Fruit fly (Drosophila melanogaster) whole organism, embryonic: Measurements from ENCODE around the gene CG2931.
A peak's percentile ranks its signal among the peaks of the same experiment; 100 is the strongest.

Source experiments
- ATbp ChIP-seq: fragments of 200-800 bp; sonication (Bioruptor generic); optimal IDR thresholded peaks from 2 replicates; lab custom pipeline; 2017; ENCODE audit warnings: missing biosample characterization, mild to moderate bottlenecking, missing genetic modification characterization, missing genetic modification reagents
- Abd-B ChIP-seq: fragments of 200-800 bp; sonication (Bioruptor generic); optimal IDR thresholded peaks from 2 replicates; lab custom pipeline; 2018; ENCODE audit warnings: missing biosample characterization, mild to moderate bottlenecking, missing genetic modification characterization, moderate library complexity
- CG10267 ChIP-seq: fragments of 200-800 bp; sonication (Bioruptor generic); optimal IDR thresholded peaks from 2 replicates; lab custom pipeline; 2018; ENCODE audit warnings: missing biosample characterization, mild to moderate bottlenecking, missing genetic modification characterization, moderate library complexity
- CG10654 ChIP-seq: fragments of 200-800 bp; sonication (Bioruptor generic); optimal IDR thresholded peaks from 2 replicates; lab custom pipeline; 2016; ENCODE audit warnings: missing biosample characterization, missing genetic modification characterization
- CG12104 ChIP-seq: fragments of 200-800 bp; sonication (Bioruptor generic); optimal IDR thresholded peaks from 3 replicates; lab custom pipeline; 2016; ENCODE audit warnings: missing biosample characterization, missing genetic modification characterization
- CG1233 ChIP-seq: fragments of 200-800 bp; sonication (Bioruptor generic); optimal IDR thresholded peaks from 4 replicates; lab custom pipeline; 2018; ENCODE audit warnings: missing biosample characterization, mild to moderate bottlenecking, missing genetic modification characterization
- CG12769 ChIP-seq: fragments of 200-800 bp; sonication (Bioruptor generic); optimal IDR thresholded peaks from 2 replicates; lab custom pipeline; 2019; ENCODE audit warnings: missing biosample characterization, mild to moderate bottlenecking, missing genetic modification characterization, moderate library complexity
- CG13624 ChIP-seq: fragments of 200-800 bp; sonication (Bioruptor generic); optimal IDR thresholded peaks from 2 replicates; lab custom pipeline; 2016; ENCODE audit warnings: missing biosample characterization, missing genetic modification characterization
- CG14050 ChIP-seq: fragments of 200-800 bp; sonication (Bioruptor generic); IDR thresholded peaks from 3 replicates; pipeline ENCODE4 v1.3.6; 2022; ENCODE audit warnings: missing biosample characterization, missing genetic modification characterization
- CG16813 ChIP-seq: fragments of 200-800 bp; sonication (Bioruptor generic); IDR thresholded peaks from 3 replicates; pipeline ENCODE4 v1.3.6; 2022; ENCODE audit warnings: missing biosample characterization, missing genetic modification characterization; ENCODE audit not compliant: partially characterized antibody
- CG17328 ChIP-seq: fragments of 200-800 bp; sonication (Bioruptor generic); IDR thresholded peaks from 2 replicates; pipeline ENCODE4 v1.3.6; 2022; ENCODE audit warnings: missing biosample characterization, missing genetic modification characterization
- CG17359 ChIP-seq: fragments of 200-800 bp; sonication (Bioruptor generic); optimal IDR thresholded peaks from 3 replicates; lab custom pipeline; 2018; ENCODE audit warnings: missing biosample characterization, mild to moderate bottlenecking, missing genetic modification characterization, moderate library complexity
- CG18599 ChIP-seq: fragments of 200-800 bp; sonication (Bioruptor generic); optimal IDR thresholded peaks from 3 replicates; lab custom pipeline; 2017; ENCODE audit warnings: missing biosample characterization, missing genetic modification characterization, mild to moderate bottlenecking, moderate library complexity, missing genetic modification reagents
- CG3065 ChIP-seq: fragments of 200-800 bp; sonication (Bioruptor generic); optimal IDR thresholded peaks from 2 replicates; lab custom pipeline; 2016; ENCODE audit warnings: missing biosample characterization, missing genetic modification characterization
- CG31388 ChIP-seq: fragments of 200-800 bp; sonication (Bioruptor generic); optimal IDR thresholded peaks from 2 replicates; lab custom pipeline; 2016; ENCODE audit warnings: missing biosample characterization, missing genetic modification characterization
- CG31441 ChIP-seq: fragments of 200-800 bp; sonication (Bioruptor generic); IDR thresholded peaks from 2 replicates; pipeline ENCODE4 v1.3.6; 2022; ENCODE audit warnings: missing biosample characterization, missing genetic modification characterization
- CG4730 ChIP-seq: fragments of 200-800 bp; sonication (Bioruptor generic); IDR thresholded peaks from 2 replicates; pipeline ENCODE4 v1.3.6; 2022; ENCODE audit warnings: missing biosample characterization, missing genetic modification characterization
- CG4820 ChIP-seq: fragments of 200-800 bp; sonication (Bioruptor generic); optimal IDR thresholded peaks from 3 replicates; lab custom pipeline; 2016; ENCODE audit warnings: missing biosample characterization, missing genetic modification characterization
- CG6854 ChIP-seq: fragments of 200-800 bp; sonication (Bioruptor generic); optimal IDR thresholded peaks from 3 replicates; lab custom pipeline; 2017; ENCODE audit warnings: missing biosample characterization, mild to moderate bottlenecking, missing genetic modification characterization
- CG7745 ChIP-seq: fragments of 200-800 bp; sonication (Bioruptor generic); optimal IDR thresholded peaks from 2 replicates; lab custom pipeline; 2018; ENCODE audit warnings: missing biosample characterization, mild to moderate bottlenecking, missing genetic modification characterization, moderate library complexity
- CG8089 ChIP-seq: fragments of 200-800 bp; sonication (Bioruptor generic); optimal IDR thresholded peaks from 3 replicates; lab custom pipeline; 2016; ENCODE audit warnings: missing biosample characterization, missing genetic modification characterization
- CG8359 ChIP-seq: fragments of 200-800 bp; sonication (Bioruptor generic); optimal IDR thresholded peaks from 2 replicates; lab custom pipeline; 2017; ENCODE audit warnings: missing biosample characterization, mild to moderate bottlenecking, missing genetic modification characterization, borderline replicate concordance
- CG9817 ChIP-seq: fragments of 200-800 bp; sonication (Bioruptor generic); optimal IDR thresholded peaks from 2 replicates; lab custom pipeline; 2018; ENCODE audit warnings: missing biosample characterization, mild to moderate bottlenecking, missing genetic modification characterization, moderate library complexity
- Camta ChIP-seq: fragments of 200-800 bp; sonication (Bioruptor generic); optimal IDR thresholded peaks from 2 replicates; lab custom pipeline; 2016; ENCODE audit warnings: missing biosample characterization, missing genetic modification characterization
- Dref ChIP-seq: fragments of 200-800 bp; sonication (Bioruptor generic); IDR thresholded peaks from 2 replicates; pipeline ENCODE4 v1.3.6; 2022; ENCODE audit warnings: missing biosample characterization, missing genetic modification characterization
- E2f1 ChIP-seq: fragments of 200-800 bp; sonication (Bioruptor generic); IDR thresholded peaks from 2 replicates; pipeline ENCODE4 v1.3.6; 2022; ENCODE audit warnings: missing biosample characterization, missing genetic modification characterization
- Eip74EF ChIP-seq, 2 experiments: fragments of 200-800 bp in 1 of 2; fragments of >200 bp in 1 of 2; sonication (Bioruptor generic) in 1 of 2; optimal IDR thresholded peaks; 2 replicates each; lab custom pipeline; 2017 to 2019; ENCODE audit warnings: missing biosample characterization in 2 of 2, missing genetic modification characterization in 2 of 2, mild to moderate bottlenecking in 1 of 2, moderate library complexity in 1 of 2
- Fer1 ChIP-seq: fragments of 200-800 bp; sonication (Bioruptor generic); optimal IDR thresholded peaks from 2 replicates; lab custom pipeline; 2017; ENCODE audit warnings: missing biosample characterization, mild to moderate bottlenecking, missing genetic modification characterization
- Gug ChIP-seq: fragments of 200-800 bp; sonication (Bioruptor generic); IDR thresholded peaks from 4 replicates; pipeline ENCODE4 v1.3.6; 2022; ENCODE audit warnings: missing biosample characterization, missing genetic modification characterization
- H2.0 ChIP-seq: fragments of 200-800 bp; sonication (Bioruptor generic); IDR thresholded peaks from 2 replicates; pipeline ENCODE4 v1.3.6; 2022; ENCODE audit warnings: missing biosample characterization, missing genetic modification characterization
- Hand ChIP-seq: fragments of 200-800 bp; sonication (Bioruptor generic); optimal IDR thresholded peaks from 2 replicates; lab custom pipeline; 2017; ENCODE audit warnings: mild to moderate bottlenecking, missing biosample characterization, missing genetic modification reagents, missing genetic modification characterization
- Mrtf ChIP-seq: fragments of 200-800 bp; sonication (Bioruptor generic); IDR thresholded peaks from 3 replicates; pipeline ENCODE4 v1.3.6; 2022; ENCODE audit warnings: missing biosample characterization, missing genetic modification characterization
- NC2β ChIP-seq: fragments of 200-800 bp; sonication (Bioruptor generic); optimal IDR thresholded peaks from 2 replicates; lab custom pipeline; 2016; ENCODE audit warnings: missing biosample characterization, missing genetic modification characterization
- chinmo ChIP-seq: fragments of 200-800 bp; sonication (Bioruptor generic); IDR thresholded peaks from 4 replicates; pipeline ENCODE4 v1.3.6; 2022; ENCODE audit warnings: missing biosample characterization, missing genetic modification characterization; ENCODE audit not compliant: partially characterized antibody
- danr ChIP-seq: fragments of 200-800 bp; sonication (Bioruptor generic); IDR thresholded peaks from 2 replicates; pipeline ENCODE4 v1.3.6; 2022; ENCODE audit warnings: missing biosample characterization, missing genetic modification characterization
- gsb ChIP-seq: fragments of 200-800 bp; sonication (Bioruptor generic); IDR thresholded peaks from 2 replicates; pipeline ENCODE4 v1.3.6; 2022; ENCODE audit warnings: missing biosample characterization, missing genetic modification characterization
- ham ChIP-seq: fragments of 200-800 bp; sonication (Bioruptor generic); IDR thresholded peaks from 2 replicates; pipeline ENCODE4 v1.3.6; 2022; ENCODE audit warnings: missing biosample characterization, missing genetic modification characterization
- kay ChIP-seq: fragments of 200-800 bp; sonication (Bioruptor generic); optimal IDR thresholded peaks from 2 replicates; lab custom pipeline; 2016; ENCODE audit warnings: missing biosample characterization, missing genetic modification characterization
- lab ChIP-seq: fragments of 200-800 bp; sonication (Bioruptor generic); optimal IDR thresholded peaks from 3 replicates; lab custom pipeline; 2017; ENCODE audit warnings: missing biosample characterization, missing genetic modification characterization, mild to moderate bottlenecking, moderate library complexity, missing genetic modification reagents
- maf-S ChIP-seq: fragments of 200-800 bp; sonication (Bioruptor generic); optimal IDR thresholded peaks from 2 replicates; lab custom pipeline; 2016; ENCODE audit warnings: missing biosample characterization, missing genetic modification characterization
- nau ChIP-seq: fragments of 200-800 bp; sonication (Bioruptor generic); optimal IDR thresholded peaks from 3 replicates; lab custom pipeline; 2017; ENCODE audit warnings: missing biosample characterization, mild to moderate bottlenecking, missing genetic modification characterization, missing genetic modification reagents
- otp ChIP-seq: fragments of 200-800 bp; sonication (Bioruptor generic); IDR thresholded peaks from 3 replicates; pipeline ENCODE4, ENCODE4 v1.3.6; 2022; ENCODE audit warnings: missing biosample characterization, missing genetic modification characterization
- repo ChIP-seq: fragments of 200-800 bp; sonication (Bioruptor generic); optimal IDR thresholded peaks from 2 replicates; lab custom pipeline; 2016; ENCODE audit warnings: missing biosample characterization, missing genetic modification characterization
- ro ChIP-seq: fragments of 200-800 bp; sonication (Bioruptor generic); IDR thresholded peaks from 2 replicates; pipeline ENCODE4 v1.3.6; 2022; ENCODE audit warnings: missing biosample characterization, missing genetic modification characterization
- sna ChIP-seq: fragments of 200-800 bp; sonication (Bioruptor generic); IDR thresholded peaks from 2 replicates; pipeline ENCODE4 v1.3.6; 2022; ENCODE audit warnings: missing biosample characterization, missing genetic modification characterization; ENCODE audit not compliant: partially characterized antibody
- stc ChIP-seq: fragments of 200-800 bp; sonication (Bioruptor generic); IDR thresholded peaks from 2 replicates; pipeline ENCODE4 v1.3.6; 2022; ENCODE audit warnings: missing biosample characterization, missing genetic modification characterization
- tll ChIP-seq, 2 experiments: fragments of 200-800 bp in 1 of 2; fragments of >200 bp in 1 of 2; sonication (Bioruptor generic) in 1 of 2; optimal IDR thresholded peaks; 2 replicates each; lab custom pipeline; 2017 to 2019; ENCODE audit warnings: missing biosample characterization in 2 of 2, missing genetic modification characterization in 2 of 2, mild to moderate bottlenecking in 1 of 2, moderate library complexity in 1 of 2
- tna ChIP-seq: fragments of 200-800 bp; sonication (Bioruptor generic); IDR thresholded peaks from 2 replicates; pipeline ENCODE4 v1.3.6; 2022; ENCODE audit warnings: missing biosample characterization, missing genetic modification characterization; ENCODE audit not compliant: partially characterized antibody
- vfl ChIP-seq: fragments of 200-800 bp; sonication (Bioruptor generic); optimal IDR thresholded peaks from 2 replicates; lab custom pipeline; 2016; ENCODE audit warnings: missing biosample characterization, missing genetic modification characterization
- wdn ChIP-seq: fragments of 200-800 bp; sonication (Bioruptor generic); IDR thresholded peaks from 2 replicates; pipeline ENCODE4 v1.3.6; 2022; ENCODE audit warnings: missing biosample characterization, missing genetic modification characterization
- zf30C ChIP-seq: fragments of 200-800 bp; sonication (Bioruptor generic); optimal IDR thresholded peaks from 3 replicates; lab custom pipeline; 2018; ENCODE audit warnings: missing biosample characterization, mild to moderate bottlenecking, missing genetic modification characterization

CG2931 gene

dm6 chr3R:5550452-5550851 is 18.0 kb downstream of the CG2931 start (continued):
- TF ChIP-seq E2f1 (no peak), CG13624 (GFP tag; lab: Kevin White, UChicago) (no peak), maf-S (GFP tag; lab: Kevin White, UChicago) (no peak), CG17328 (GFP tag; lab: Robert Waterston, UW) (no peak), CG18599 (no peak), Fer1 (GFP tag; lab: Kevin White, UChicago) (no peak), Abd-B (GFP tag; lab: Kevin White, UChicago) (no peak), CG6854 (GFP tag; lab: Kevin White, UChicago) (no peak), wdn (GFP tag; lab: Robert Waterston, UW) (no peak), Mrtf (GFP tag; lab: Robert Waterston, UW) (no peak), sna (peak; percentile 64), lab (GFP tag; lab: Kevin White, UChicago) (no peak), repo (no peak), CG9817 (tag; lab: Kevin White, UChicago) (no peak), CG12104 (no peak), tna (GFP tag; lab: Robert Waterston, UW) (peak; percentile 63), CG12769 (tag; lab: Kevin White, UChicago) (no peak), chinmo (GFP tag; lab: Robert Waterston, UW) (0 out of 4 replicates have a peak, but pooled peaks have one; percentile 55), CG16813 (GFP tag; lab: Robert Waterston, UW) (peak; percentile 72), CG31441 (no peak), ro (GFP tag; lab: Robert Waterston, UW) (no peak), CG3065 (no peak), ham (no peak), CG10267 (no peak), vfl (GFP tag; lab: Kevin White, UChicago) (no peak), CG10654 (GFP tag; lab: Kevin White, UChicago) (no peak), CG4730 (GFP tag; lab: Robert Waterston, UW) (no peak), zf30C (no peak), stc (GFP tag; lab: Robert Waterston, UW) (no peak), CG4820 (no peak), Gug (GFP tag; lab: Robert Waterston, UW) (no peak), CG17359 (no peak), CG8359 (GFP tag; lab: Kevin White, UChicago) (no peak), nau (GFP tag; lab: Kevin White, UChicago) (no peak), CG1233 (GFP tag; lab: Kevin White, UChicago) (no peak), Eip74EF (GFP tag; optimal IDR thresholded peaks at IDR 0.05; lab: Kevin White, UChicago) (no peak), Camta (GFP tag; lab: Kevin White, UChicago) (no peak), CG31388 (GFP tag; lab: Kevin White, UChicago) (no peak), CG7745 (no peak), Dref (GFP tag; lab: Robert Waterston, UW) (peak; percentile 90), otp (GFP tag; lab: Robert Waterston, UW) (no peak), Hand (no peak), danr (GFP tag; lab: Robert Waterston, UW) (no peak), NC2β (GFP tag; lab: Kevin White, UChicago) (no peak), kay (no peak), CG14050 (GFP tag; lab: Robert Waterston, UW) (no peak), ATbp (no peak), CG8089 (GFP tag; lab: Kevin White, UChicago) (no peak), gsb (GFP tag; lab: Robert Waterston, UW) (no peak), H2.0 (GFP tag; lab: Robert Waterston, UW) (no peak), tll (GFP tag; optimal IDR thresholded peaks at IDR 0.05; lab: Kevin White, UChicago) (no peak)
